Fruit fly (Drosophila melanogaster): Measurements from ENCODE around the gene Alr.

Gene Alr

dm6 chrX:19704083-19704482 is 44.0 kb upstream of the Alr start, which contains the start of the genes CG14230 and CG14232 (continued):
- TF ChIP-seq CG2712 (tag; optimal IDR thresholded peaks at IDR 0.05) (no peak), repo (GFP tag; optimal IDR thresholded peaks at IDR 0.05) (no peak), Ravus (GFP tag; IDR thresholded peaks at IDR 0.05) (no peak), CG2129 (GFP tag; IDR thresholded peaks at IDR 0.05; ENCODE audit: partially characterized antibody) (no peak), slou (GFP tag; optimal IDR thresholded peaks at IDR 0.05) (no peak), HmgD (GFP tag; optimal IDR thresholded peaks at IDR 0.05) (no peak), CG4424 (GFP tag; optimal IDR thresholded peaks at IDR 0.05) (no peak), CG13424 (tag; optimal IDR thresholded peaks at IDR 0.05) (no peak), Oli (tag; optimal IDR thresholded peaks at IDR 0.05) (no peak), gro (GFP tag; optimal IDR thresholded peaks at IDR 0.05) (peak; percentile 8), CG4328 (GFP tag; optimal IDR thresholded peaks at IDR 0.05) (no peak), CG1647 (GFP tag; optimal IDR thresholded peaks at IDR 0.05) (no peak), klu (GFP tag; IDR thresholded peaks at IDR 0.05) (no peak), Rx (GFP tag; IDR thresholded peaks at IDR 0.05) (no peak), CG4730 (GFP tag; IDR thresholded peaks at IDR 0.05) (no peak), Nf-YC (tag; optimal IDR thresholded peaks at IDR 0.05) (no peak), CG2199 (GFP tag; IDR thresholded peaks at IDR 0.05) (no peak), CG10209 (GFP tag; optimal IDR thresholded peaks at IDR 0.05) (no peak), CG12769 (tag; optimal IDR thresholded peaks at IDR 0.05) (no peak), sug (tag; optimal IDR thresholded peaks at IDR 0.05) (peak; percentile 19), Sin3A (optimal IDR thresholded peaks at IDR 0.05) (peak; percentile 84), CG4820 (GFP tag; optimal IDR thresholded peaks at IDR 0.05) (no peak), tna (GFP tag; IDR thresholded peaks at IDR 0.05; ENCODE audit: partially characterized antibody) (no peak), hb (GFP tag; IDR thresholded peaks at IDR 0.05; ENCODE audit: partially characterized antibody) (no peak), Sry-δ (GFP tag; optimal IDR thresholded peaks at IDR 0.05) (peak; percentile 14), CG6175 (GFP tag; IDR thresholded peaks at IDR 0.05) (no peak), Doc2 (GFP tag; IDR thresholded peaks at IDR 0.05) (no peak), Ptx1 (GFP tag; IDR thresholded peaks at IDR 0.05) (no peak), hth (optimal IDR thresholded peaks at IDR 0.05) (no peak), HLH4C (GFP tag; IDR thresholded peaks at IDR 0.05; ENCODE audit: partially characterized antibody) (no peak), twi (tag; optimal IDR thresholded peaks at IDR 0.05) (no peak), B-H2 (GFP tag; optimal IDR thresholded peaks at IDR 0.05) (no peak), CG7928 (GFP tag; optimal IDR thresholded peaks at IDR 0.05) (no peak), Taf1 (GFP tag; IDR thresholded peaks at IDR 0.05) (no peak), CG43689 (GFP tag; IDR thresholded peaks at IDR 0.05) (no peak), phol (tag; optimal IDR thresholded peaks at IDR 0.05) (peak; percentile 24), Dbx (GFP tag; IDR thresholded peaks at IDR 0.05) (no peak), CG34376 (GFP tag; optimal IDR thresholded peaks at IDR 0.05) (no peak), Hsf (GFP tag; optimal IDR thresholded peaks at IDR 0.05) (no peak), ase (GFP tag; IDR thresholded peaks at IDR 0.05) (no peak), Kr (GFP tag; optimal IDR thresholded peaks at IDR 0.05) (no peak), sc (optimal IDR thresholded peaks at IDR 0.05) (no peak), sc (GFP tag; optimal IDR thresholded peaks at IDR 0.05) (no peak), CG15011 (GFP tag; optimal IDR thresholded peaks at IDR 0.05) (no peak), CG1832 (GFP tag; optimal IDR thresholded peaks at IDR 0.05) (no peak), schlank (tag; optimal IDR thresholded peaks at IDR 0.05) (no peak), Hr51 (GFP tag; optimal IDR thresholded peaks at IDR 0.05) (no peak), Jarid2 (GFP tag; optimal IDR thresholded peaks at IDR 0.05) (no peak), pan (optimal IDR thresholded peaks at IDR 0.05) (no peak), pan (GFP tag; optimal IDR thresholded peaks at IDR 0.05 in 1 of 2, IDR thresholded peaks at IDR 0.05 in 1 of 2) (no peak), Sox102F (GFP tag; optimal IDR thresholded peaks at IDR 0.05) (no peak), mirr (GFP tag; optimal IDR thresholded peaks at IDR 0.05) (no peak), Gsc (GFP tag; IDR thresholded peaks at IDR 0.05) (no peak)
